Worm (Caenorhabditis elegans) whole organism, L4 larva: ENCODE results near the gene ZC477.3.

ENCODE experiments used
- F10B5.3 ChIP-seq: sonication (generic microtip); optimal IDR thresholded peaks from 2 replicates; lab custom pipeline; 2016; ENCODE audit warnings: mild to moderate bottlenecking, missing genetic modification characterization, missing compliant biosample characterization
- F37D6.2 ChIP-seq: sonication (generic microtip); optimal IDR thresholded peaks from 2 replicates; lab custom pipeline; 2016; ENCODE audit warnings: mild to moderate bottlenecking, missing genetic modification characterization, missing compliant biosample characterization
- F44E2.7 ChIP-seq: fragments of 200-800 bp; sonication (Bioruptor generic); IDR thresholded peaks from 2 replicates; pipeline ENCODE4 v2.1.2; 2022; ENCODE audit warnings: missing genetic modification characterization, missing compliant biosample characterization
- T20F7.1 ChIP-seq: fragments of 200-800 bp; sonication (Bioruptor generic); optimal IDR thresholded peaks from 2 replicates; lab custom pipeline; 2018; ENCODE audit warnings: mild to moderate bottlenecking, missing genetic modification characterization, missing compliant biosample characterization
- T26A8.4 ChIP-seq: fragments of 200-800 bp; sonication (Bioruptor generic); IDR thresholded peaks from 2 replicates; pipeline ENCODE4 v1.3.6; 2022; ENCODE audit warnings: missing genetic modification characterization, missing compliant biosample characterization
- Y5F2A.4 ChIP-seq: fragments of 200-800 bp; sonication (Bioruptor generic); optimal IDR thresholded peaks from 2 replicates; lab custom pipeline; 2018; ENCODE audit warnings: mild to moderate bottlenecking, missing genetic modification characterization, missing compliant biosample characterization
- Y75B8A.6 ChIP-seq: fragments of 200-800 bp; sonication (Bioruptor generic); IDR thresholded peaks from 2 replicates; pipeline ENCODE4 v1.3.6; 2022; ENCODE audit warnings: missing genetic modification reagents, missing genetic modification characterization, missing compliant biosample characterization
- ceh-28 ChIP-seq: fragments of 150-350 bp; optimal IDR thresholded peaks from 2 replicates; lab custom pipeline; 2014; ENCODE audit warnings: missing biosample characterization, missing genetic modification reagents, missing genetic modification characterization
- ceh-44 ChIP-seq: fragments of 200-800 bp; sonication (Bioruptor generic); IDR thresholded peaks from 2 replicates; pipeline ENCODE4 v1.3.6; 2022; ENCODE audit warnings: missing genetic modification reagents, missing genetic modification characterization, missing compliant biosample characterization
- cey-2 ChIP-seq: sonication (generic microtip); optimal IDR thresholded peaks from 3 replicates; lab custom pipeline; 2017; ENCODE audit warnings: missing genetic modification characterization, mild to moderate bottlenecking, missing compliant biosample characterization, antibody characterized with exemption, borderline replicate concordance; ENCODE audit not compliant: insufficient read depth
- ctbp-1 ChIP-seq: fragments of 200-800 bp; sonication (Bioruptor generic); IDR thresholded peaks from 2 replicates; pipeline ENCODE4 v1.3.6; 2022; ENCODE audit warnings: missing genetic modification reagents, missing genetic modification characterization, missing compliant biosample characterization
- daf-12 ChIP-seq: fragments of 150-350 bp; optimal IDR thresholded peaks from 2 replicates; lab custom pipeline; 2014; ENCODE audit warnings: missing biosample characterization, missing genetic modification reagents, missing genetic modification characterization
- daf-8 ChIP-seq: fragments of 200-800 bp; sonication (Bioruptor generic); IDR thresholded peaks from 2 replicates; pipeline ENCODE4 v1.3.6; 2022; ENCODE audit warnings: missing genetic modification characterization, missing compliant biosample characterization
- dmd-6 ChIP-seq: fragments of 200-800 bp; sonication (Bioruptor generic); IDR thresholded peaks from 2 replicates; pipeline ENCODE4 v1.3.6; 2022; ENCODE audit warnings: missing genetic modification reagents, missing genetic modification characterization, missing compliant biosample characterization
- dmd-8 ChIP-seq: fragments of 200-800 bp; sonication (Bioruptor generic); IDR thresholded peaks from 2 replicates; pipeline ENCODE4 v1.3.6; 2022; ENCODE audit warnings: missing genetic modification characterization, missing compliant biosample characterization
- dmd-9 ChIP-seq: fragments of 200-800 bp; sonication (Bioruptor generic); IDR thresholded peaks from 2 replicates; pipeline ENCODE4 v1.3.6; 2022; ENCODE audit warnings: missing genetic modification reagents, missing genetic modification characterization, missing compliant biosample characterization
- duxl-1 ChIP-seq: sonication (generic microtip); optimal IDR thresholded peaks from 2 replicates; lab custom pipeline; 2016; ENCODE audit warnings: mild to moderate bottlenecking, missing genetic modification characterization, moderate library complexity, missing compliant biosample characterization; ENCODE audit not compliant: poor library complexity
- dve-1 ChIP-seq: sonication (generic microtip); optimal IDR thresholded peaks from 2 replicates; lab custom pipeline; 2017; ENCODE audit warnings: antibody characterized with exemption, mild to moderate bottlenecking, missing genetic modification characterization, missing compliant biosample characterization; ENCODE audit not compliant: insufficient read depth
- fos-1 ChIP-seq: fragments of 150-350 bp; optimal IDR thresholded peaks from 2 replicates; lab custom pipeline; 2014; ENCODE audit warnings: missing biosample characterization, missing genetic modification characterization
- hlh-11 ChIP-seq: fragments of 200-800 bp; sonication (Bioruptor generic); optimal IDR thresholded peaks from 2 replicates; lab custom pipeline; 2018; ENCODE audit warnings: mild to moderate bottlenecking, missing genetic modification characterization, missing compliant biosample characterization
- hmg-1.1 ChIP-seq: fragments of 200-800 bp; sonication (Bioruptor generic); IDR thresholded peaks from 2 replicates; pipeline ENCODE4 v1.3.6; 2022; ENCODE audit warnings: missing genetic modification reagents, missing genetic modification characterization, missing compliant biosample characterization
- jun-1 ChIP-seq: fragments of 150-350 bp; optimal IDR thresholded peaks from 2 replicates; lab custom pipeline; 2014; ENCODE audit warnings: missing biosample characterization, missing genetic modification reagents, missing genetic modification characterization
- lin-1 ChIP-seq: fragments of 200-800 bp; sonication (Bioruptor generic); IDR thresholded peaks from 2 replicates; pipeline ENCODE4 v1.3.6; 2022; ENCODE audit warnings: missing genetic modification reagents, missing genetic modification characterization, missing compliant biosample characterization
- lin-29 ChIP-seq: fragments of 200-800 bp; sonication (Bioruptor generic); IDR thresholded peaks from 2 replicates; pipeline ENCODE4 v1.3.6; 2022; ENCODE audit warnings: missing genetic modification reagents, missing genetic modification characterization, missing compliant biosample characterization
- lin-38 ChIP-seq: fragments of 200-800 bp; sonication (Bioruptor generic); IDR thresholded peaks from 2 replicates; pipeline ENCODE4 v1.3.6; 2022; ENCODE audit warnings: missing genetic modification reagents, missing genetic modification characterization, missing compliant biosample characterization
- mdt-29 ChIP-seq: fragments of 200-800 bp; sonication (Bioruptor generic); IDR thresholded peaks from 2 replicates; pipeline ENCODE4 v1.3.6; 2022; ENCODE audit warnings: missing genetic modification reagents, missing genetic modification characterization, missing compliant biosample characterization
- mes-2 ChIP-seq: sonication (generic microtip); optimal IDR thresholded peaks from 2 replicates; lab custom pipeline; 2016; ENCODE audit warnings: missing genotype, mild to moderate bottlenecking, missing genetic modification characterization, missing compliant biosample characterization; ENCODE audit not compliant: poor library complexity, severe bottlenecking
- mxl-3 ChIP-seq: fragments of 200-800 bp; sonication (Bioruptor generic); optimal IDR thresholded peaks from 2 replicates; lab custom pipeline; 2018; ENCODE audit warnings: mild to moderate bottlenecking, missing genetic modification characterization, missing compliant biosample characterization
- nhr-11 ChIP-seq: fragments of 150-350 bp; optimal IDR thresholded peaks from 2 replicates; lab custom pipeline; 2014; ENCODE audit warnings: missing biosample characterization, missing genetic modification characterization
- nhr-111 ChIP-seq: fragments of 200-800 bp; sonication (Bioruptor generic); optimal IDR thresholded peaks from 2 replicates; lab custom pipeline; 2018; ENCODE audit warnings: mild to moderate bottlenecking, missing genetic modification characterization, missing compliant biosample characterization
- nhr-237 ChIP-seq: sonication (generic microtip); optimal IDR thresholded peaks from 2 replicates; lab custom pipeline; 2017; ENCODE audit warnings: missing biosample characterization, missing genetic modification characterization
- nhr-25 ChIP-seq: sonication (generic microtip); optimal IDR thresholded peaks from 2 replicates; lab custom pipeline; 2017; ENCODE audit warnings: missing genetic modification characterization, mild to moderate bottlenecking, missing compliant biosample characterization, antibody characterized with exemption, moderate library complexity, borderline replicate concordance; ENCODE audit not compliant: insufficient read depth
- nhr-28 ChIP-seq: fragments of 150-350 bp; optimal IDR thresholded peaks from 2 replicates; lab custom pipeline; 2014; ENCODE audit warnings: missing biosample characterization, missing genetic modification characterization
- nhr-48 ChIP-seq: sonication (generic microtip); optimal IDR thresholded peaks from 2 replicates; lab custom pipeline; 2016; ENCODE audit warnings: mild to moderate bottlenecking, missing genetic modification characterization, missing compliant biosample characterization
- nhr-6 ChIP-seq: fragments of 150-350 bp; optimal IDR thresholded peaks from 2 replicates; lab custom pipeline; 2014; ENCODE audit warnings: missing biosample characterization, missing genetic modification characterization
- nhr-76 ChIP-seq: fragments of 150-350 bp; optimal IDR thresholded peaks from 2 replicates; lab custom pipeline; 2014; ENCODE audit warnings: missing biosample characterization, missing genetic modification characterization
- php-3 ChIP-seq: fragments of 200-800 bp; sonication (Bioruptor generic); IDR thresholded peaks from 2 replicates; pipeline ENCODE4 v1.3.6; 2022; ENCODE audit warnings: missing genetic modification reagents, missing genetic modification characterization, missing compliant biosample characterization
- pqm-1 ChIP-seq: sonication (generic microtip); optimal IDR thresholded peaks from 2 replicates; lab custom pipeline; 2017; ENCODE audit warnings: missing biosample characterization, missing genetic modification characterization
- saeg-2 ChIP-seq: fragments of 200-800 bp; sonication (Bioruptor generic); IDR thresholded peaks from 2 replicates; pipeline ENCODE4 v1.3.6; 2022; ENCODE audit warnings: missing genetic modification reagents, missing genetic modification characterization, missing compliant biosample characterization
- sdz-12 ChIP-seq: fragments of 200-800 bp; sonication (Bioruptor generic); optimal IDR thresholded peaks from 2 replicates; lab custom pipeline; 2018; ENCODE audit warnings: mild to moderate bottlenecking, missing genetic modification characterization, missing compliant biosample characterization
- set-16 ChIP-seq: fragments of 200-800 bp; sonication (Bioruptor generic); IDR thresholded peaks from 2 replicates; pipeline ENCODE4 v1.3.6; 2022; ENCODE audit warnings: missing genetic modification reagents, missing genetic modification characterization, missing compliant biosample characterization
- snpc-1.2 ChIP-seq: fragments of 200-800 bp; sonication (Bioruptor generic); IDR thresholded peaks from 2 replicates; pipeline ENCODE4 v1.3.6; 2022; ENCODE audit warnings: missing genetic modification reagents, missing genetic modification characterization, missing compliant biosample characterization
- spr-1 ChIP-seq: sonication (generic microtip); optimal IDR thresholded peaks from 2 replicates; lab custom pipeline; 2016; ENCODE audit warnings: mild to moderate bottlenecking, missing genetic modification characterization, missing compliant biosample characterization
- spr-3 ChIP-seq: fragments of 200-800 bp; sonication (Bioruptor generic); optimal IDR thresholded peaks from 2 replicates; lab custom pipeline; 2018; ENCODE audit warnings: mild to moderate bottlenecking, missing genetic modification characterization, missing compliant biosample characterization
- tra-1 ChIP-seq: fragments of 200-800 bp; sonication (Bioruptor generic); IDR thresholded peaks from 2 replicates; pipeline ENCODE4 v1.3.6; 2022; ENCODE audit warnings: missing genetic modification reagents, missing genetic modification characterization, missing compliant biosample characterization
- unc-39 ChIP-seq: sonication (generic microtip); optimal IDR thresholded peaks from 2 replicates; lab custom pipeline; 2017; ENCODE audit warnings: missing biosample characterization, missing genetic modification characterization
- unc-62 ChIP-seq, 3 experiments: fragments of 150-350 bp in 1 of 3; sonication (generic microtip); optimal IDR thresholded peaks in 2 of 3; peaks in 1 of 3; 1 replicate in 1 of 3; 2 replicates in 2 of 3; lab custom pipeline; 2014 to 2017; ENCODE audit warnings: missing biosample characterization in 3 of 3, missing genetic modification characterization in 3 of 3, missing genetic modification reagents in 3 of 3, missing genotype in 1 of 3
- vab-7 ChIP-seq: fragments of 200-800 bp; sonication (Bioruptor generic); IDR thresholded peaks from 2 replicates; pipeline ENCODE4 v1.3.6; 2022; ENCODE audit warnings: missing genetic modification reagents, missing genetic modification characterization, missing compliant biosample characterization
- zag-1 ChIP-seq: fragments of 150-350 bp; optimal IDR thresholded peaks from 2 replicates; lab custom pipeline; 2014; ENCODE audit warnings: missing biosample characterization, missing genetic modification characterization
- zfp-3 ChIP-seq: fragments of 200-800 bp; sonication (Bioruptor generic); conservative IDR thresholded peaks from 2 replicates; pipeline ENCODE4 v1.3.6; 2022; ENCODE audit warnings: missing genetic modification reagents, missing genetic modification characterization, missing compliant biosample characterization
- zip-2 ChIP-seq: fragments of 150-350 bp; optimal IDR thresholded peaks from 2 replicates; lab custom pipeline; 2014; ENCODE audit warnings: missing biosample characterization, missing genetic modification characterization

ZC477.3 gene

ce11 chrIV:7099377-7099776 is 3.9 kb upstream of the ZC477.3 start:
- TF ChIP-seq zfp-3 (no peak), fos-1 (tag; lab: Kevin White, UChicago) (no peak), unc-39 (tag; lab: Kevin White, UChicago) (no peak), cey-2 (tag; lab: Kevin White, UChicago) (no peak), mxl-3 (GFP tag; lab: Kevin White, UChicago) (no peak), nhr-111 (GFP tag; lab: Kevin White, UChicago) (no peak), hlh-11 (peak; percentile 73), dmd-8 (no peak), nhr-11 (tag; lab: Kevin White, UChicago) (peak; percentile 37), F44E2.7 (GFP tag; lab: Robert Waterston, UW) (no peak), nhr-76 (tag; lab: Kevin White, UChicago) (no peak), tra-1 (0 out of 2 replicates have a peak, but pooled peaks have one; percentile 17), snpc-1.2 (GFP tag; lab: Robert Waterston, UW) (no peak), nhr-25 (tag; lab: Kevin White, UChicago) (no peak), F37D6.2 (tag; lab: Kevin White, UChicago) (no peak), nhr-6 (tag; lab: Kevin White, UChicago) (no peak), mdt-29 (GFP tag; lab: Robert Waterston, UW) (no peak), T26A8.4 (GFP tag; lab: Robert Waterston, UW) (no peak), ceh-28 (tag; lab: Kevin White, UChicago) (no peak), lin-1 (no peak), nhr-237 (tag; lab: Kevin White, UChicago) (no peak), hmg-1.1 (peak; percentile 31; the same call in 1 of the 2 replicates), F10B5.3 (no peak), unc-62 (GFP tag; optimal IDR thresholded peaks at IDR 0.05 in 1 of 2; lab: Kevin White, UChicago) (peak in 1 of 2 experiments; percentile 38), unc-62 (tag; optimal IDR thresholded peaks at IDR 0.05; lab: Kevin White, UChicago) (no peak), Y75B8A.6 (GFP tag; lab: Robert Waterston, UW) (no peak), php-3 (GFP tag; lab: Robert Waterston, UW) (no peak), lin-38 (no peak), ceh-44 (GFP tag; lab: Robert Waterston, UW) (no peak), mes-2 (tag; lab: Kevin White, UChicago) (peak; percentile 55), jun-1 (tag; lab: Kevin White, UChicago) (no peak), nhr-48 (no peak), T20F7.1 (no peak), sdz-12 (no peak), saeg-2 (GFP tag; lab: Robert Waterston, UW) (no peak), zip-2 (tag; lab: Kevin White, UChicago) (no peak), nhr-28 (peak; percentile 8), spr-3 (GFP tag; lab: Kevin White, UChicago) (no peak), lin-29 (GFP tag; lab: Robert Waterston, UW) (no peak), dmd-6 (GFP tag; lab: Robert Waterston, UW) (peak; percentile 20; the same call in 1 of the 2 replicates), zag-1 (tag; lab: Kevin White, UChicago) (no peak), daf-12 (tag; lab: Kevin White, UChicago) (no peak), pqm-1 (no peak), dve-1 (no peak), spr-1 (tag; lab: Kevin White, UChicago) (no peak), dmd-9 (GFP tag; lab: Robert Waterston, UW) (no peak), ctbp-1 (GFP tag; lab: Robert Waterston, UW) (no peak), duxl-1 (tag; lab: Kevin White, UChicago) (no peak), Y5F2A.4 (GFP tag; lab: Kevin White, UChicago) (no peak), daf-8 (no peak), vab-7 (GFP tag; lab: Robert Waterston, UW) (no peak), set-16 (GFP tag; lab: Robert Waterston, UW) (no peak)
